Fruit fly (Drosophila melanogaster): ENCODE measurements around the gene CG34273.
A peak's percentile ranks its signal among the peaks of the same experiment; 100 is the strongest.

Gene CG34273

DNA sequence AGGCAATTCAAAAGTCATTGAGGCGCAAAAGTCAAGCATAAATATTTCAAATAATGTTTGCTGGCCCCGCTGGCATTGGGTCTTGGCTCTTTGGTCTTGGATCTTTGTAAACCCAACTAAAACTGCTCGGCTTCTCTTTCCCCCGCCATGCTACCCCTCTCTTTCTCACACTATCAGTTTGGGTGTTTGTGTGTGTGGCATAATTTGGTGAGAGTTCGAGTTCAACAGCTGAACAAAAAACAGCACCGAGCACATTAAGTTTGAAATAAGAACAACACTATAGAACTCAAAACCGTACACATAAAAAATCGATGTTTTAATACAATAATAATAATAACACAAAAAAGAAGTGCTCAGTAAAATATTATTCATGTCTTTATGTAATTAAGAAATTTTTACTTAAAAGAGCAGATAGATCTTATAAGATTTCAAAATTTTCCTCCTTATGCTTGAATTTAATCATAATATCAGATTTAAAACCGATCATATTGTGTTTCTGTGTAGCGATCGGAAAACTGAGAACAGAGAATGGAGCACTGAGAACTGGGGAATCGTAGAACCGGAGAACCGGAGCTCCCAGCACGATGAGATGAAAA, 38.3 kb upstream of the CG34273 start (continued):
- TF ChIP-seq dimm (GFP tag; IDR thresholded peaks at IDR 0.05) = 0 out of 2 replicates have a peak, but pooled peaks have one; percentile 29
- peak; percentile 67 for TF ChIP-seq scrt (GFP tag; optimal IDR thresholded peaks at IDR 0.05)
- peak; percentile 88 for TF ChIP-seq D19A (tag; optimal IDR thresholded peaks at IDR 0.05)
- no peak for TF ChIP-seq CG11398 (GFP tag; optimal IDR thresholded peaks at IDR 0.05)
- no peak for TF ChIP-seq Neu2 (GFP tag; optimal IDR thresholded peaks at IDR 0.05; ENCODE audit: borderline replicate concordance)
- peak; percentile 42 for TF ChIP-seq CG8281 (tag; optimal IDR thresholded peaks at IDR 0.05)
- no peak for TF ChIP-seq CG9797 (GFP tag; optimal IDR thresholded peaks at IDR 0.05)
- TF ChIP-seq luna (GFP tag; optimal IDR thresholded peaks at IDR 0.05) = no peak
- TF ChIP-seq caup (GFP tag; optimal IDR thresholded peaks at IDR 0.05; ENCODE audit: severe bottlenecking) = peak; percentile 65
- TF ChIP-seq gem (tag; optimal IDR thresholded peaks at IDR 0.05) = peak; percentile 95
- TF ChIP-seq insv (GFP tag; optimal IDR thresholded peaks at IDR 0.05) = no peak
- TF ChIP-seq fd96Cb (tag; optimal IDR thresholded peaks at IDR 0.05) = peak; percentile 87
- TF ChIP-seq Rx (GFP tag; IDR thresholded peaks at IDR 0.05) = no peak
- peak; percentile 62 for TF ChIP-seq CG12155 (GFP tag; optimal IDR thresholded peaks at IDR 0.05)
- no peak for TF ChIP-seq CG8478 (optimal IDR thresholded peaks at IDR 0.05)
- TF ChIP-seq CG10366 (GFP tag; IDR thresholded peaks at IDR 0.05) = peak; percentile 69
- TF ChIP-seq Gug (GFP tag; IDR thresholded peaks at IDR 0.05) = peak; percentile 20; the same call in 2 of the 4 replicates
- peak; percentile 65; the same call in 1 of the 2 replicates for TF ChIP-seq Awh (GFP tag; IDR thresholded peaks at IDR 0.05)
- peak; percentile 23 for TF ChIP-seq Camta (GFP tag; optimal IDR thresholded peaks at IDR 0.05)
- TF ChIP-seq hb (GFP tag; IDR thresholded peaks at IDR 0.05; ENCODE audit: partially characterized antibody) = no peak
- TF ChIP-seq gt (GFP tag; IDR thresholded peaks at IDR 0.05) = no peak
- TF ChIP-seq CG8924 (tag; optimal IDR thresholded peaks at IDR 0.05) = peak; percentile 93
- no peak for TF ChIP-seq Lim3 (GFP tag; IDR thresholded peaks at IDR 0.05)
- no peak for TF ChIP-seq tup (GFP tag; optimal IDR thresholded peaks at IDR 0.05)
- TF ChIP-seq CG2120 (GFP tag; optimal IDR thresholded peaks at IDR 0.05) = peak; percentile 75
- peak; percentile 93 for TF ChIP-seq CG14710 (tag; optimal IDR thresholded peaks at IDR 0.05)
- TF ChIP-seq CG6813 (GFP tag; optimal IDR thresholded peaks at IDR 0.05) = peak; percentile 34
- TF ChIP-seq dpn (GFP tag; optimal IDR thresholded peaks at IDR 0.05) = peak; percentile 6 to 70
- TF ChIP-seq cato (GFP tag; optimal IDR thresholded peaks at IDR 0.05; ENCODE audit: borderline replicate concordance) = peak; percentile 64
- no peak for TF ChIP-seq Bgb (GFP tag; IDR thresholded peaks at IDR 0.05; ENCODE audit: partially characterized antibody)
- peak; percentile 45; the same call in 2 of the 3 replicates for TF ChIP-seq CG2889 (GFP tag; IDR thresholded peaks at IDR 0.05)
- TF ChIP-seq CG10543 (GFP tag; optimal IDR thresholded peaks at IDR 0.05) = peak; percentile 41
- TF ChIP-seq CG30431 (GFP tag; optimal IDR thresholded peaks at IDR 0.05) = peak; percentile 22
- TF ChIP-seq rib (GFP tag; IDR thresholded peaks at IDR 0.05) = no peak
- TF ChIP-seq CG8765 (GFP tag; IDR thresholded peaks at IDR 0.05) = 0 out of 2 replicates have a peak, but pooled peaks have one; percentile 33
- TF ChIP-seq Fer1 (GFP tag; optimal IDR thresholded peaks at IDR 0.05) = peak; percentile 75
- TF ChIP-seq CG9876 (GFP tag; optimal IDR thresholded peaks at IDR 0.05) = no peak
- no peak for TF ChIP-seq YL-1 (GFP tag; optimal IDR thresholded peaks at IDR 0.05)
- no peak for TF ChIP-seq wor (GFP tag; IDR thresholded peaks at IDR 0.05)
- no peak for TF ChIP-seq p53 (GFP tag; optimal IDR thresholded peaks at IDR 0.05)
- peak; percentile 73 for TF ChIP-seq croc (GFP tag; conservative IDR thresholded peaks at IDR 0.05)
- TF ChIP-seq tap (tag; optimal IDR thresholded peaks at IDR 0.05) = peak; percentile 77
- peak; percentile 80 for TF ChIP-seq CG1602 (GFP tag; optimal IDR thresholded peaks at IDR 0.05)
- TF ChIP-seq CG8359 (GFP tag; optimal IDR thresholded peaks at IDR 0.05; ENCODE audit: borderline replicate concordance) = peak; percentile 69
- peak; percentile 69 for TF ChIP-seq Aef1 (GFP tag; IDR thresholded peaks at IDR 0.05)
- TF ChIP-seq CG12659 (GFP tag; optimal IDR thresholded peaks at IDR 0.05) = peak; percentile 68
- no peak for TF ChIP-seq CG3726 (GFP tag; IDR thresholded peaks at IDR 0.05)
- TF ChIP-seq Dref (GFP tag; IDR thresholded peaks at IDR 0.05) = no peak
- no peak for TF ChIP-seq CG14860 (GFP tag; IDR thresholded peaks at IDR 0.05; ENCODE audit: partially characterized antibody)
- TF ChIP-seq Lhr (GFP tag; optimal IDR thresholded peaks at IDR 0.05) = peak; percentile 10
